Worm (Caenorhabditis elegans) whole organism, L2 larva: ENCODE data around the gene rhi-1.

Experiments
- C34F6.9 ChIP-seq: fragments of 150-350 bp; optimal IDR thresholded peaks from 2 replicates; lab custom pipeline; 2014; ENCODE audit warnings: missing biosample characterization, missing genetic modification characterization
- F13H6.1 ChIP-seq: sonication (generic microtip); optimal IDR thresholded peaks from 2 replicates; lab custom pipeline; 2016; ENCODE audit warnings: missing genetic modification characterization, missing compliant biosample characterization
- R02D3.7 ChIP-seq: fragments of 150-350 bp; optimal IDR thresholded peaks from 2 replicates; lab custom pipeline; 2014; ENCODE audit warnings: missing biosample characterization, missing genetic modification characterization
- Y55F3AM.14 ChIP-seq: fragments of 200-800 bp; sonication (Bioruptor generic); optimal IDR thresholded peaks from 2 replicates; lab custom pipeline; 2018; ENCODE audit warnings: mild to moderate bottlenecking, missing genetic modification characterization, missing compliant biosample characterization
- ZK546.5 ChIP-seq: sonication (generic microtip); optimal IDR thresholded peaks from 2 replicates; lab custom pipeline; 2017; ENCODE audit warnings: missing biosample characterization, missing genetic modification characterization
- blmp-1 ChIP-seq: sonication (generic microtip); optimal IDR thresholded peaks from 2 replicates; lab custom pipeline; 2017; ENCODE audit warnings: missing genetic modification characterization, mild to moderate bottlenecking, missing compliant biosample characterization, antibody characterized with exemption, moderate library complexity; ENCODE audit not compliant: insufficient read depth
- ceh-16 ChIP-seq: fragments of 150-350 bp; optimal IDR thresholded peaks from 2 replicates; lab custom pipeline; 2014; ENCODE audit warnings: missing biosample characterization, missing genetic modification characterization
- crh-2 ChIP-seq: sonication (generic microtip); optimal IDR thresholded peaks from 2 replicates; lab custom pipeline; 2017; ENCODE audit warnings: missing biosample characterization, missing genetic modification characterization
- egl-27 ChIP-seq: sonication (generic microtip); optimal IDR thresholded peaks from 3 replicates; lab custom pipeline; 2017; ENCODE audit warnings: missing biosample characterization, missing genetic modification reagents, missing genetic modification characterization
- elt-3 ChIP-seq: sonication (generic microtip); optimal IDR thresholded peaks from 2 replicates; lab custom pipeline; 2017; ENCODE audit warnings: missing biosample characterization, missing genetic modification characterization
- fos-1 ChIP-seq: fragments of 150-350 bp; optimal IDR thresholded peaks from 2 replicates; lab custom pipeline; 2014; ENCODE audit warnings: missing biosample characterization, missing genetic modification characterization
- gmeb-1 ChIP-seq: fragments of 150-350 bp; optimal IDR thresholded peaks from 2 replicates; lab custom pipeline; 2014; ENCODE audit warnings: missing biosample characterization, missing genetic modification characterization
- lin-11 ChIP-seq: fragments of 150-350 bp; sonication (generic microtip); optimal IDR thresholded peaks from 2 replicates; lab custom pipeline; 2014; ENCODE audit warnings: missing biosample characterization, missing genetic modification characterization, inconsistent platforms, mixed read lengths
- lin-13 ChIP-seq: fragments of 150-350 bp; optimal IDR thresholded peaks from 2 replicates; lab custom pipeline; 2014; ENCODE audit warnings: missing biosample characterization, missing genetic modification reagents, missing genetic modification characterization
- lin-39 ChIP-seq: fragments of 150-350 bp; optimal IDR thresholded peaks from 2 replicates; lab custom pipeline; 2014; ENCODE audit warnings: missing biosample characterization, missing genetic modification reagents, missing genetic modification characterization
- lsy-2 ChIP-seq, 2 experiments: fragments of 150-350 bp in 1 of 2; sonication (generic microtip) in 1 of 2; optimal IDR thresholded peaks; 2 replicates each; lab custom pipeline; 2014 to 2017; ENCODE audit warnings: missing biosample characterization in 2 of 2, missing genetic modification characterization in 2 of 2
- mab-5 ChIP-seq: fragments of 150-350 bp; optimal IDR thresholded peaks from 2 replicates; lab custom pipeline; 2014; ENCODE audit warnings: missing biosample characterization, missing genetic modification characterization
- mdl-1 ChIP-seq, 2 experiments: fragments of 150-350 bp in 1 of 2; sonication (generic microtip) in 1 of 2; optimal IDR thresholded peaks; 2 replicates each; lab custom pipeline; 2017; ENCODE audit warnings: missing biosample characterization in 2 of 2, missing genetic modification characterization in 2 of 2
- nhr-11 ChIP-seq: fragments of 150-350 bp; optimal IDR thresholded peaks from 2 replicates; lab custom pipeline; 2014; ENCODE audit warnings: missing biosample characterization, missing genetic modification characterization
- nhr-12 ChIP-seq: fragments of 150-350 bp; optimal IDR thresholded peaks from 2 replicates; lab custom pipeline; 2014; ENCODE audit warnings: missing biosample characterization, missing genetic modification characterization
- nhr-129 ChIP-seq: fragments of 150-350 bp; optimal IDR thresholded peaks from 2 replicates; lab custom pipeline; 2014; ENCODE audit warnings: missing biosample characterization, missing genetic modification characterization
- nhr-21 ChIP-seq: fragments of 150-350 bp; optimal IDR thresholded peaks from 2 replicates; lab custom pipeline; 2014; ENCODE audit warnings: missing biosample characterization, missing genetic modification characterization
- nhr-25 ChIP-seq: fragments of 150-350 bp; sonication (generic microtip); optimal IDR thresholded peaks from 3 replicates; lab custom pipeline; 2014; ENCODE audit warnings: missing biosample characterization, missing genetic modification characterization
- nhr-6 ChIP-seq: fragments of 150-350 bp; optimal IDR thresholded peaks from 2 replicates; lab custom pipeline; 2014; ENCODE audit warnings: missing biosample characterization, missing genetic modification characterization
- peb-1 ChIP-seq: fragments of 150-350 bp; optimal IDR thresholded peaks from 2 replicates; lab custom pipeline; 2014; ENCODE audit warnings: missing biosample characterization, missing genetic modification characterization
- sem-4 ChIP-seq: fragments of 150-350 bp; optimal IDR thresholded peaks from 2 replicates; lab custom pipeline; 2014; ENCODE audit warnings: missing biosample characterization, missing genetic modification reagents, missing genetic modification characterization
- sma-3 ChIP-seq: sonication (generic microtip); optimal IDR thresholded peaks from 2 replicates; lab custom pipeline; 2016; ENCODE audit warnings: missing genetic modification reagents, missing genetic modification characterization, missing compliant biosample characterization
- sma-9 ChIP-seq, 2 experiments: fragments of 150-350 bp in 1 of 2; sonication (generic microtip) in 1 of 2; optimal IDR thresholded peaks; 2 replicates each; lab custom pipeline; 2014 to 2016; ENCODE audit warnings: missing genetic modification characterization in 2 of 2, mild to moderate bottlenecking in 1 of 2, missing biosample characterization in 1 of 2, missing compliant biosample characterization in 1 of 2, missing genetic modification reagents in 1 of 2, moderate library complexity in 1 of 2
- snpc-4 ChIP-seq: fragments of 150-350 bp; optimal IDR thresholded peaks from 2 replicates; lab custom pipeline; 2014; ENCODE audit warnings: missing biosample characterization, missing genetic modification characterization
- unc-55 ChIP-seq: fragments of 150-350 bp; sonication (generic microtip); optimal IDR thresholded peaks from 3 replicates; lab custom pipeline; 2014; ENCODE audit warnings: missing biosample characterization, missing genetic modification reagents, missing genetic modification characterization
- zag-1 ChIP-seq: fragments of 150-350 bp; optimal IDR thresholded peaks from 2 replicates; lab custom pipeline; 2014; ENCODE audit warnings: missing biosample characterization, missing genetic modification characterization
- ztf-4 ChIP-seq: fragments of 150-350 bp; optimal IDR thresholded peaks from 2 replicates; lab custom pipeline; 2014; ENCODE audit warnings: missing biosample characterization, missing genetic modification characterization

Gene rhi-1

DNA sequence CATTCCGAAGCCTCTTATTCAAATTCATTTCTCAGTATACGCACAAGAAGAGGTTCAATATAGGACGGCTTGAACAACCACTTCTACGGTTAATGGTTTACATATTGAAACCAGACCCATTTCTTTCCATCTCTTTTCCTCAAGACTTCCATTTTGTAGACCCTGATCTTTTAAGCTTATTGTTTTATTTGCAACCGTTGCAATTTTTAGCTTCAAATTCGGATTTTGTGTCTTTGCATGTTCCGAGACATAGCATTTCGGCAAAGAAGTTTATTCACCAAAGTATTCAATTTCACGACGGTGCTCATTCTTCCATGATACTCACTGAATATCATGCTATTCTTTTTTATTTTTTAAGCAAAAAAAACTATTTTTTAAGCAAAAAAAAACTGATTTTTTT is 42.1 kb upstream of the rhi-1 start, which contains the start of gene nmur-3:
Gene nmur-3 (plus strand): TSS at position 301 of the 400 bp plus-strand sequence.
- TF ChIP-seq peb-1 (tag; lab: Kevin White, UChicago), result no peak
- no peak for TF ChIP-seq gmeb-1 (tag; lab: Kevin White, UChicago)
- no peak for TF ChIP-seq ZK546.5 (tag; lab: Kevin White, UChicago)
- TF ChIP-seq lsy-2 (tag; optimal IDR thresholded peaks at IDR 0.05; lab: Kevin White, UChicago), result no peak
- TF ChIP-seq egl-27 (tag; lab: Kevin White, UChicago), result no peak
- TF ChIP-seq mdl-1 (tag; optimal IDR thresholded peaks at IDR 0.05; lab: Kevin White, UChicago), result no peak

DNA sequence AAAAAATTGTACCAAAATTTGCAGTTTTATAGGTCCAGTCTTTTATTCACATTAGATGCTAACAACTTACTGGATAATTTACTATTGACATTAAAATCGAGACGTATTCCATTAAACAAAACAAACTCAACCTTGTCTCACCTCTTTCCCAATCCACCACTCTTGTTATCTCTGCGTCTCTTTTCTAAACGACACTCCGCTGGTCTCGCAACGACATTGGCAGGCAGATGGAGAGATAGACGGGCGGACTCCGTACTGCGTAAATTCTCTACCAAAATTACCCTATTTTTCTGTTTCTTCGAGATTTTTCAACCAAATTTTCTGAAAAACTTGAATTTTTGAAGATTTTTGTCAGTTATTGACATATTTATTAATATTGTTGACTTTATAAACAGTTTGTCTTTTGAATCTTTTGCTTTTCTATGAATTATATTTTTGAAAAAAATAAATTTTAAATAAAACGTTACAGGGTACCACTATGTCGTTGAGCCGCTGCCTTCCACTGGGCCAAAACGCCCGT is 39.0 kb upstream of the rhi-1 start, which contains the start of gene asb-2:
Gene asb-2 (plus strand): TSS at position 470 of the 520 bp plus-strand sequence.
- TF ChIP-seq unc-55, result peak; percentile 88
- peak; percentile 62 for TF ChIP-seq ztf-4 (tag; lab: Kevin White, UChicago)
- peak; percentile 89 for TF ChIP-seq crh-2
- no peak for TF ChIP-seq nhr-11 (tag; lab: Kevin White, UChicago)
- TF ChIP-seq fos-1, result peak; percentile 78
- TF ChIP-seq nhr-25 (tag; lab: Kevin White, UChicago), result peak; percentile 86
- TF ChIP-seq lin-13 (GFP tag; lab: Kevin White, UChicago), result peak; percentile 91
- TF ChIP-seq sem-4 (tag; lab: Kevin White, UChicago), result peak; percentile 77
- peak; percentile 94 for TF ChIP-seq nhr-129 (tag; lab: Kevin White, UChicago)
- TF ChIP-seq ceh-16, result peak; percentile 42
- peak; percentile 78 for TF ChIP-seq lin-11
- TF ChIP-seq C34F6.9 (tag; lab: Kevin White, UChicago), result peak; percentile 95
- TF ChIP-seq egl-27 (tag; lab: Kevin White, UChicago), result peak; percentile 58
- peak; percentile 62 for TF ChIP-seq snpc-4 (tag; lab: Kevin White, UChicago)
- peak; percentile 66 for TF ChIP-seq mab-5 (tag; lab: Kevin White, UChicago)
- peak; percentile 88 for TF ChIP-seq sma-9 (GFP tag; optimal IDR thresholded peaks at IDR 0.05; lab: Kevin White, UChicago)
- TF ChIP-seq sma-9 (tag; optimal IDR thresholded peaks at IDR 0.05; lab: Kevin White, UChicago), result no peak
- TF ChIP-seq nhr-21, result peak; percentile 87
- peak; percentile 71 to 93 for TF ChIP-seq lsy-2 (tag; optimal IDR thresholded peaks at IDR 0.05; lab: Kevin White, UChicago)
- no peak for TF ChIP-seq elt-3 (tag; lab: Kevin White, UChicago)
- peak; percentile 78 for TF ChIP-seq F13H6.1 (tag; lab: Kevin White, UChicago)
- TF ChIP-seq zag-1, result peak; percentile 50
- TF ChIP-seq peb-1 (tag; lab: Kevin White, UChicago), result no peak
- TF ChIP-seq Y55F3AM.14 (GFP tag; lab: Kevin White, UChicago), result no peak
- no peak for TF ChIP-seq lin-39 (tag; lab: Kevin White, UChicago)
- TF ChIP-seq blmp-1 (tag; lab: Kevin White, UChicago), result peak; percentile 43
- TF ChIP-seq nhr-12 (tag; lab: Kevin White, UChicago), result no peak
- peak; percentile 90 for TF ChIP-seq sma-3 (GFP tag; lab: Kevin White, UChicago)
- TF ChIP-seq nhr-6 (tag; lab: Kevin White, UChicago), result peak; percentile 57
- TF ChIP-seq gmeb-1 (tag; lab: Kevin White, UChicago), result peak; percentile 78
- peak; percentile 4 for TF ChIP-seq R02D3.7 (tag; lab: Kevin White, UChicago)

DNA sequence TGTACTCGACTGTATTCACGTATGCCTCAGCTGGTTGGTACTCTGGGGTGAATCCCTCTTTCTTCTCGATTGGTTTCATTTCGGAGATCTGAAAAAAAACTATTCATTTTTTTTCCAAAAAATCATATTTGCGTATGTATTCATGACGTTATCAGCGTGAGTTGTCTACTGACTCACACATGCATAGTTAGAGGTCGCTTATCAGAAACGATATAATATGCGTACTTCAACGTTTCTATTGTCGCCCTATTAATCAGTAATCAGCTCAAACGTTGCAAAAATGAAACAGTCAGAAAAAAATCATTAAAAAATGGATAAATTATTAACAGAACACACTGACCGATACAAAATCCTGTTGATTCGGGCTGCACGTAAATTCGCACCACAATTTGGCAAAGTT is 29.8 kb upstream of the rhi-1 start:
- TF ChIP-seq ceh-16 (no peak), crh-2 (peak; percentile 41), blmp-1 (tag; lab: Kevin White, UChicago) (no peak), fos-1 (peak; percentile 99)
- TF ChIP-seq, all 48 proteins: peak for 2

DNA sequence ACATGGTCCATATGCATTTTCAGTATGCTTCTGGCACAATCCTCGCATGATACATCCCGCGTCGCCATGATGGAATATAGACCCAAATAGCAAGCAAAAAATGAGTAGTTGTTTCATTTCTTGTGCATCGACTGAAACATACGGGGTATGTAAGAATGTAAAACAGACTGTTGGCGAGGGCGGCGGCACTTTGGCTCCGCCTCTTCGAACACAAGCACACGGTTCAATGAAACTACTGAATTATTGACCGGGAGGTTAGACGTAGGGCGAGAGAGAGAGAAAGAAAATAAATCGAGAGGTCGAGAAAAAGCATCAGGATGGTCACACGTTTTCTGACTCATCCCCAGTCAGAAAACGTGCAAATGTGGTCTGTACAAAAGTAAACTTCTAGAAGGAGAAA is 28.3 kb upstream of the rhi-1 start:
- TF ChIP-seq nhr-25 (tag; lab: Kevin White, UChicago), result no peak
- no peak for TF ChIP-seq sma-9 (GFP tag; optimal IDR thresholded peaks at IDR 0.05; lab: Kevin White, UChicago)
- no peak for TF ChIP-seq sma-9 (tag; optimal IDR thresholded peaks at IDR 0.05; lab: Kevin White, UChicago)
- no peak for TF ChIP-seq Y55F3AM.14 (GFP tag; lab: Kevin White, UChicago)
- no peak for TF ChIP-seq egl-27 (tag; lab: Kevin White, UChicago)

DNA sequence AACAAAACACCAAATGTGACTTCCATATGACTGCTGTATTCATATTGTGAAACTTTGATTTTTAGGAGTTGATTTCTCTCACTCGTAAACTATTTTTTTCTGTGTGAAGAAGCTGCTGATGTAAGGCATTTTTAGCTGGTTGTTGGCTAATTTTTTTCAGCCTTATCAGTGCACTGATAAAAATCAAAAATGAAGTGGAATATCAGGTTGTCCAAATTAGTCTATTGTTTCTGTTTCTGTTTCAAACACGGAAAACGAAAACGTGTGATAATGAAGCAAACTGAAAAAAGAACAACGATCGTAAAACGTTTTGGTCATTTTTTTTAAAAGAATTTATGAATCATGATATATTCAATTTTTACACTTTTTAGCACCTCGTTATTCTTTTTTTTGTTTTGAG is 27.5 kb upstream of the rhi-1 start:
- peak; percentile 91 for TF ChIP-seq fos-1
- no peak for TF ChIP-seq nhr-129 (tag; lab: Kevin White, UChicago)
- TF ChIP-seq crh-2, result peak; percentile 39
